Fruit fly (Drosophila melanogaster) whole organism, embryonic: Measurements from ENCODE around the gene CG10413.
A peak's percentile ranks its signal among the peaks of the same experiment; 100 is the strongest.

Experiments used
- Blimp-1 ChIP-seq: fragments of 200-800 bp; sonication (Bioruptor generic); optimal IDR thresholded peaks from 3 replicates; lab custom pipeline; 2018; ENCODE audit warnings: missing biosample characterization, missing genetic modification characterization, mild to moderate bottlenecking, moderate library complexity, missing genetic modification reagents
- C15 ChIP-seq: fragments of 200-800 bp; sonication (Bioruptor generic); IDR thresholded peaks from 3 replicates; pipeline ENCODE4 v1.3.6; 2022; ENCODE audit warnings: missing biosample characterization, missing genetic modification characterization
- CG10366 ChIP-seq: fragments of 200-800 bp; sonication (Bioruptor generic); IDR thresholded peaks from 2 replicates; pipeline ENCODE4 v1.3.6; 2022; ENCODE audit warnings: missing biosample characterization, missing genetic modification characterization
- CG10654 ChIP-seq: fragments of 200-800 bp; sonication (Bioruptor generic); optimal IDR thresholded peaks from 2 replicates; lab custom pipeline; 2016; ENCODE audit warnings: missing biosample characterization, missing genetic modification characterization
- CG12659 ChIP-seq: fragments of 200-800 bp; sonication (Bioruptor generic); optimal IDR thresholded peaks from 3 replicates; lab custom pipeline; 2017; ENCODE audit warnings: mild to moderate bottlenecking, missing biosample characterization, missing genetic modification reagents, missing genetic modification characterization
- CG13894 ChIP-seq: fragments of 200-800 bp; sonication (Bioruptor generic); optimal IDR thresholded peaks from 3 replicates; lab custom pipeline; 2018; ENCODE audit warnings: missing biosample characterization, mild to moderate bottlenecking, missing genetic modification characterization, moderate library complexity
- CG14667 ChIP-seq: fragments of 200-800 bp; sonication (Bioruptor generic); IDR thresholded peaks from 2 replicates; pipeline ENCODE4 v1.3.6; 2022; ENCODE audit warnings: missing biosample characterization, missing genetic modification characterization
- CG15269 ChIP-seq: fragments of 200-800 bp; sonication (Bioruptor generic); optimal IDR thresholded peaks from 2 replicates; lab custom pipeline; 2018; ENCODE audit warnings: missing biosample characterization, mild to moderate bottlenecking, missing genetic modification characterization, moderate library complexity
- CG1602 ChIP-seq: fragments of 200-800 bp; sonication (Bioruptor generic); optimal IDR thresholded peaks from 3 replicates; lab custom pipeline; 2016; ENCODE audit warnings: missing biosample characterization, missing genetic modification characterization
- CG16815 ChIP-seq: fragments of 200-800 bp; sonication (Bioruptor generic); optimal IDR thresholded peaks from 3 replicates; lab custom pipeline; 2017; ENCODE audit warnings: missing biosample characterization, mild to moderate bottlenecking, missing genetic modification characterization
- CG18476 ChIP-seq: fragments of 200-800 bp; sonication (Bioruptor generic); optimal IDR thresholded peaks from 2 replicates; lab custom pipeline; 2016; ENCODE audit warnings: missing biosample characterization, mild to moderate bottlenecking, missing genetic modification characterization
- CG30431 ChIP-seq: fragments of 200-800 bp; sonication (Bioruptor generic); optimal IDR thresholded peaks from 2 replicates; lab custom pipeline; 2017; ENCODE audit warnings: missing biosample characterization, missing genetic modification characterization
- CG32532 ChIP-seq: fragments of 200-800 bp; sonication (Bioruptor generic); IDR thresholded peaks from 2 replicates; pipeline ENCODE4 v1.3.6; 2022; ENCODE audit warnings: missing biosample characterization, missing genetic modification characterization
- CG32772 ChIP-seq: fragments of 200-800 bp; sonication (Bioruptor generic); IDR thresholded peaks from 2 replicates; pipeline ENCODE4 v1.3.6; 2022; ENCODE audit warnings: missing biosample characterization, missing genetic modification characterization
- CG34376 ChIP-seq: fragments of 200-800 bp; sonication (Bioruptor generic); optimal IDR thresholded peaks from 2 replicates; lab custom pipeline; 2018; ENCODE audit warnings: missing biosample characterization, mild to moderate bottlenecking, missing genetic modification characterization
- CG3838 ChIP-seq: fragments of 200-800 bp; sonication (Bioruptor generic); optimal IDR thresholded peaks from 3 replicates; lab custom pipeline; 2016; ENCODE audit warnings: missing biosample characterization, missing genetic modification characterization
- CG4617 ChIP-seq: fragments of 200-800 bp; sonication (Bioruptor generic); optimal IDR thresholded peaks from 3 replicates; lab custom pipeline; 2016; ENCODE audit warnings: missing biosample characterization, missing genetic modification characterization, borderline replicate concordance
- CG6254 ChIP-seq: fragments of 200-800 bp; sonication (Bioruptor generic); optimal IDR thresholded peaks from 3 replicates; lab custom pipeline; 2017; ENCODE audit warnings: mild to moderate bottlenecking, missing biosample characterization, missing genetic modification reagents, missing genetic modification characterization
- CG7556 ChIP-seq: fragments of 200-800 bp; sonication (Bioruptor generic); optimal IDR thresholded peaks from 2 replicates; lab custom pipeline; 2017; ENCODE audit warnings: missing biosample characterization, mild to moderate bottlenecking, missing genetic modification characterization
- CG7928 ChIP-seq: fragments of 200-800 bp; sonication (Bioruptor generic); optimal IDR thresholded peaks from 2 replicates; lab custom pipeline; 2017; ENCODE audit warnings: missing biosample characterization, mild to moderate bottlenecking, missing genetic modification characterization
- CG7963 ChIP-seq: fragments of 200-800 bp; sonication (Bioruptor generic); IDR thresholded peaks from 3 replicates; pipeline ENCODE4 v1.3.6; 2022; ENCODE audit warnings: missing biosample characterization, missing genetic modification characterization; ENCODE audit not compliant: partially characterized antibody
- CG8359 ChIP-seq: fragments of 200-800 bp; sonication (Bioruptor generic); optimal IDR thresholded peaks from 2 replicates; lab custom pipeline; 2017; ENCODE audit warnings: missing biosample characterization, mild to moderate bottlenecking, missing genetic modification characterization, borderline replicate concordance
- CG8478 ChIP-seq: fragments of >200 bp; optimal IDR thresholded peaks from 2 replicates; lab custom pipeline; 2018
- Dek ChIP-seq: fragments of 200-800 bp; sonication (Bioruptor generic); optimal IDR thresholded peaks from 3 replicates; lab custom pipeline; 2019; ENCODE audit warnings: missing biosample characterization, mild to moderate bottlenecking, missing genetic modification characterization, moderate library complexity
- Dfd ChIP-seq, 2 experiments: fragments of >200 bp; optimal IDR thresholded peaks; 2 replicates each; lab custom pipeline; 2017; ENCODE audit warnings: missing biosample characterization in 2 of 2, missing genetic modification characterization in 2 of 2
- Dip2 ChIP-seq: fragments of 200-800 bp; sonication (Bioruptor generic); IDR thresholded peaks from 2 replicates; pipeline ENCODE4 v1.3.6; 2022; ENCODE audit warnings: missing biosample characterization, missing genetic modification characterization
- Dip3 ChIP-seq: fragments of 200-800 bp; sonication (Bioruptor generic); optimal IDR thresholded peaks from 3 replicates; lab custom pipeline; 2016; ENCODE audit warnings: missing biosample characterization, missing genetic modification characterization
- Doc2 ChIP-seq: fragments of 200-800 bp; sonication (Bioruptor generic); IDR thresholded peaks from 2 replicates; pipeline ENCODE4 v1.3.6; 2022; ENCODE audit warnings: missing biosample characterization, missing genetic modification characterization
- Doc3 ChIP-seq: fragments of 200-800 bp; sonication (Bioruptor generic); IDR thresholded peaks from 3 replicates; pipeline ENCODE4 v1.3.6; 2022; ENCODE audit warnings: missing biosample characterization, missing genetic modification characterization; ENCODE audit not compliant: partially characterized antibody
- ERR ChIP-seq: fragments of 200-800 bp; sonication (Bioruptor generic); optimal IDR thresholded peaks from 2 replicates; lab custom pipeline; 2016; ENCODE audit warnings: missing biosample characterization, missing genetic modification characterization
- Elba2 ChIP-seq: fragments of 200-800 bp; sonication (Bioruptor generic); optimal IDR thresholded peaks from 3 replicates; lab custom pipeline; 2016; ENCODE audit warnings: missing biosample characterization, missing genetic modification characterization
- Fer2 ChIP-seq: fragments of 200-800 bp; sonication (Bioruptor generic); optimal IDR thresholded peaks from 2 replicates; lab custom pipeline; 2018; ENCODE audit warnings: missing biosample characterization, mild to moderate bottlenecking, missing genetic modification characterization, moderate library complexity
- Hey ChIP-seq: fragments of 200-800 bp; sonication (Bioruptor generic); optimal IDR thresholded peaks from 3 replicates; lab custom pipeline; 2018; ENCODE audit warnings: missing biosample characterization, mild to moderate bottlenecking, missing genetic modification characterization
- NC2β ChIP-seq: fragments of 200-800 bp; sonication (Bioruptor generic); optimal IDR thresholded peaks from 2 replicates; lab custom pipeline; 2016; ENCODE audit warnings: missing biosample characterization, missing genetic modification characterization
- NfI ChIP-seq: fragments of 200-800 bp; sonication (Bioruptor generic); optimal IDR thresholded peaks from 3 replicates; lab custom pipeline; 2018; ENCODE audit warnings: missing biosample characterization, mild to moderate bottlenecking, missing genetic modification characterization, moderate library complexity
- al ChIP-seq: fragments of 200-800 bp; sonication (Bioruptor generic); IDR thresholded peaks from 2 replicates; pipeline ENCODE4 v1.3.6; 2022; ENCODE audit warnings: missing biosample characterization, missing genetic modification characterization
- ara ChIP-seq: fragments of 200-800 bp; sonication (Bioruptor generic); IDR thresholded peaks from 2 replicates; pipeline ENCODE4 v1.3.6; 2022; ENCODE audit warnings: missing biosample characterization, missing genetic modification characterization
- crc ChIP-seq: fragments of 200-800 bp; sonication (Bioruptor generic); optimal IDR thresholded peaks from 2 replicates; lab custom pipeline; 2016; ENCODE audit warnings: missing biosample characterization, missing genetic modification characterization
- dmrt11E ChIP-seq: fragments of 200-800 bp; sonication (Bioruptor generic); optimal IDR thresholded peaks from 3 replicates; lab custom pipeline; 2018; ENCODE audit warnings: missing biosample characterization, mild to moderate bottlenecking, missing genetic modification characterization, moderate library complexity
- fd102C ChIP-seq: fragments of 200-800 bp; sonication (Bioruptor generic); optimal IDR thresholded peaks from 2 replicates; lab custom pipeline; 2018; ENCODE audit warnings: missing biosample characterization, mild to moderate bottlenecking, missing genetic modification characterization, moderate library complexity
- fu2 ChIP-seq: fragments of 200-800 bp; sonication (Bioruptor generic); optimal IDR thresholded peaks from 2 replicates; lab custom pipeline; 2016; ENCODE audit warnings: missing biosample characterization, missing genetic modification characterization
- gcm2 ChIP-seq: fragments of 200-800 bp; sonication (Bioruptor generic); optimal IDR thresholded peaks from 2 replicates; lab custom pipeline; 2016; ENCODE audit warnings: missing biosample characterization, missing genetic modification characterization
- mam ChIP-seq: fragments of 200-800 bp; sonication (Bioruptor generic); optimal IDR thresholded peaks from 3 replicates; lab custom pipeline; 2016; ENCODE audit warnings: missing biosample characterization, missing genetic modification characterization
- mirr ChIP-seq: fragments of 200-800 bp; sonication (Bioruptor generic); optimal IDR thresholded peaks from 3 replicates; lab custom pipeline; 2018; ENCODE audit warnings: missing biosample characterization, mild to moderate bottlenecking, missing genetic modification characterization
- oc ChIP-seq: fragments of 200-800 bp; sonication (Bioruptor generic); optimal IDR thresholded peaks from 2 replicates; lab custom pipeline; 2018; ENCODE audit warnings: missing biosample characterization, mild to moderate bottlenecking, missing genetic modification characterization, moderate library complexity
- p53 ChIP-seq: fragments of 200-800 bp; sonication (Bioruptor generic); optimal IDR thresholded peaks from 2 replicates; lab custom pipeline; 2016; ENCODE audit warnings: missing biosample characterization, missing genetic modification characterization
- pum ChIP-seq: fragments of 200-800 bp; sonication (Bioruptor generic); optimal IDR thresholded peaks from 2 replicates; lab custom pipeline; 2016; ENCODE audit warnings: missing biosample characterization, missing genetic modification characterization
- sd ChIP-seq: fragments of 200-800 bp; sonication (Bioruptor generic); optimal IDR thresholded peaks from 3 replicates; lab custom pipeline; 2018; ENCODE audit warnings: missing biosample characterization, mild to moderate bottlenecking, missing genetic modification characterization, moderate library complexity
- stc ChIP-seq: fragments of 200-800 bp; sonication (Bioruptor generic); IDR thresholded peaks from 2 replicates; pipeline ENCODE4 v1.3.6; 2022; ENCODE audit warnings: missing biosample characterization, missing genetic modification characterization
- unc-4 ChIP-seq: fragments of 200-800 bp; sonication (Bioruptor generic); IDR thresholded peaks from 2 replicates; pipeline ENCODE4 v1.3.6; 2022; ENCODE audit warnings: missing biosample characterization, missing genetic modification characterization; ENCODE audit not compliant: partially characterized antibody
- zen ChIP-seq: fragments of 200-800 bp; sonication (Bioruptor generic); optimal IDR thresholded peaks from 3 replicates; lab custom pipeline; 2018; ENCODE audit warnings: missing biosample characterization, mild to moderate bottlenecking, missing genetic modification characterization, moderate library complexity

The CG10413 gene

dm6 chr2L:18557965-18558537 lies 47.0 kb downstream of the CG10413 start (continued):
- TF ChIP-seq CG10366 (GFP tag; lab: Robert Waterston, UW), result peak; percentile 73
- no peak for TF ChIP-seq Dip2
- TF ChIP-seq CG7556, result peak; percentile 76
- TF ChIP-seq CG34376 (GFP tag; lab: Kevin White, UChicago), result no peak
- TF ChIP-seq Hey (tag; lab: Kevin White, UChicago), result no peak
- TF ChIP-seq gcm2 (GFP tag; lab: Kevin White, UChicago), result no peak
- no peak for TF ChIP-seq CG8478 (lab: Kevin White, UChicago)
- peak; percentile 53 for TF ChIP-seq CG10654 (GFP tag; lab: Kevin White, UChicago)
- TF ChIP-seq crc (GFP tag; lab: Kevin White, UChicago), result peak; percentile 7
- TF ChIP-seq NfI (GFP tag; lab: Kevin White, UChicago), result peak; percentile 47
- TF ChIP-seq CG8359 (GFP tag; lab: Kevin White, UChicago), result no peak
- peak; percentile 78 for TF ChIP-seq CG32772 (GFP tag; lab: Robert Waterston, UW)
- TF ChIP-seq mam (GFP tag; lab: Kevin White, UChicago), result peak; percentile 47
- peak; percentile 53 for TF ChIP-seq CG1602
- TF ChIP-seq Blimp-1, result peak; percentile 77
- peak; percentile 4 for TF ChIP-seq CG4617
- no peak for TF ChIP-seq NC2β (GFP tag; lab: Kevin White, UChicago)
- peak; percentile 74 for TF ChIP-seq stc (GFP tag; lab: Robert Waterston, UW)
- no peak for TF ChIP-seq ERR (GFP tag; lab: Kevin White, UChicago)
- TF ChIP-seq CG14667, result no peak
- no peak for TF ChIP-seq Fer2 (tag; lab: Kevin White, UChicago)
- TF ChIP-seq CG7963, result no peak
- TF ChIP-seq sd (tag; lab: Kevin White, UChicago), result peak; percentile 96
- no peak for TF ChIP-seq CG3838 (GFP tag; lab: Kevin White, UChicago)
- no peak for TF ChIP-seq unc-4 (GFP tag; lab: Robert Waterston, UW)
- TF ChIP-seq CG6254 (GFP tag; lab: Kevin White, UChicago), result peak; percentile 68
- peak; percentile 75 for TF ChIP-seq al
- TF ChIP-seq mirr (GFP tag; lab: Kevin White, UChicago), result no peak
- TF ChIP-seq CG13894, result no peak
- no peak for TF ChIP-seq p53 (GFP tag; lab: Kevin White, UChicago)
- no peak for TF ChIP-seq Doc3 (GFP tag; lab: Robert Waterston, UW)
- peak; percentile 15 for TF ChIP-seq CG30431
- peak; percentile 21 for TF ChIP-seq dmrt11E (tag; lab: Kevin White, UChicago)
- no peak for TF ChIP-seq Elba2 (GFP tag; lab: Kevin White, UChicago)
- peak; percentile 43 for TF ChIP-seq oc (tag; lab: Kevin White, UChicago)
- peak; percentile 86 for TF ChIP-seq CG32532 (GFP tag; lab: Robert Waterston, UW)
- peak; percentile 70 for TF ChIP-seq Dek
- TF ChIP-seq fu2 (GFP tag; lab: Kevin White, UChicago), result no peak
- TF ChIP-seq CG15269 (tag; lab: Kevin White, UChicago), result peak; percentile 82
- TF ChIP-seq CG7928 (GFP tag; lab: Kevin White, UChicago), result peak; percentile 33
- TF ChIP-seq Dfd (GFP tag; optimal IDR thresholded peaks at IDR 0.05; lab: Kevin White, UChicago), result no peak
- TF ChIP-seq CG12659 (GFP tag; lab: Kevin White, UChicago), result peak; percentile 75
- TF ChIP-seq fd102C (GFP tag; lab: Kevin White, UChicago), result no peak
- TF ChIP-seq zen (tag; lab: Kevin White, UChicago), result no peak
- TF ChIP-seq pum, result no peak
- peak; percentile 22 for TF ChIP-seq CG16815
- TF ChIP-seq CG18476 (GFP tag; lab: Kevin White, UChicago), result peak; percentile 57
- no peak for TF ChIP-seq Doc2 (GFP tag; lab: Robert Waterston, UW)
- peak; percentile 50; the same call in 1 of the 2 replicates for TF ChIP-seq ara (GFP tag; lab: Robert Waterston, UW)
- TF ChIP-seq C15 (GFP tag; lab: Robert Waterston, UW), result peak; percentile 57; the same call in 1 of the 3 replicates
- peak; percentile 32 for TF ChIP-seq Dip3 (GFP tag; lab: Kevin White, UChicago)
